Fruit fly (Drosophila melanogaster): ENCODE results near the gene CG13461.

- TF ChIP-seq CG8478 (optimal IDR thresholded peaks at IDR 0.05) (no peak), CTCF (optimal IDR thresholded peaks at IDR 0.05) (no peak)
Observed at dm6 chr3L:15013296-15013695, 39.0 kb downstream of the CG13461 start.
